1 worm cellular context compared by ENCODE assay signal in the genomic region with DNA sequence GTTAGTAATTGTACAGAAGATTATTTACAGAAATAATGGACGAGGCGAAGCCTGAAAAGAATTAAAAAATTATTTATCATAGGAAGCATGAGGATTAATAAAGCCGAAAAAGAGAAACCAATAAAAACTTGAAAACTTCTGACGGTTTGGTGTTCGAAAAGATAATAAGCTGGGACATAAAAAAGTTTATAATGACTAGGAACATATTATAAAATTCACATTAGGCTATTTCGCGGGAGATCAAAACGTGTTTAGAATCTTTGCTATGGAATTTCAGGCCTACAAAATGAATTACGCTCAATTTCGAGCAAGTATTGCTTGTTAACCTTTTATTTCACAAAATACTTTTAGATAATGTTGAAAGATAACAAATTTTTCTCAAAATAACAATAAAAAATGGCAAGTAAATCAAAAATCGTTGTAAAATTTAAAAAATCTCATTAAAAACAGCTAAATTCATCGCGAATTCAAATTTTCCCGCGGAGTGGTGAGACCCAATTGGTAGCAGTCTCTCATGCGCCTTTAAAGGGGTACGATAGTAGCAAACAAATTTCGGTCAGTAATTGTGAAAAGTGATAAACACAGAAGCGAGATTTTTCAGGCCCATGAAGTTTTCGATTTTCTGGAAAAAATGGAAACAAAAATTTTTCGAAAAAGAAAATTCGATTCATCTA.
A peak's percentile ranks its signal among the peaks of the same experiment; 100 is the strongest.
TF ChIP-seq lines count a peak whose summit lies in the region.

A gene (minus strand): TSS at position 51 of the 674 bp plus-strand sequence.

TF ChIP-seq in whole organism, young adult, 124 proteins besides CTCF, POLR2A, EP300 and RAD21 (continued from another document):
- no peak; the same call in 1 of the 2 replicates for TF ChIP-seq mcd-1 (GFP tag; IDR thresholded peaks at IDR 0.05; lab: Robert Waterston, UW)
- peak; percentile 98 for TF ChIP-seq efl-1 (GFP tag; optimal IDR thresholded peaks at IDR 0.05; lab: Kevin White, UChicago)
- no peak for TF ChIP-seq ztf-6 (GFP tag; IDR thresholded peaks at IDR 0.05; lab: Robert Waterston, UW)
- TF ChIP-seq ztf-3 (GFP tag; optimal IDR thresholded peaks at IDR 0.05; lab: Kevin White, UChicago): no peak
- TF ChIP-seq sdz-38 (tag; optimal IDR thresholded peaks at IDR 0.05; lab: Kevin White, UChicago): no peak
- peak; percentile 74 for TF ChIP-seq snpc-1.1 (tag; optimal IDR thresholded peaks at IDR 0.05; lab: Kevin White, UChicago; ENCODE audit: insufficient read depth)
- peak; percentile 71; the same call in 1 of the 2 replicates for TF ChIP-seq rcor-1 (GFP tag; IDR thresholded peaks at IDR 0.05; lab: Robert Waterston, UW)
- TF ChIP-seq akir-1 (GFP tag; optimal IDR thresholded peaks at IDR 0.05; lab: Kevin White, UChicago): no peak
- no peak for TF ChIP-seq nhr-179 (tag; optimal IDR thresholded peaks at IDR 0.05; lab: Kevin White, UChicago)
- no peak for TF ChIP-seq chd-7 (tag; optimal IDR thresholded peaks at IDR 0.05; lab: Kevin White, UChicago)
